Worm (Caenorhabditis elegans): ENCODE data around the gene kin-9.

DNA sequence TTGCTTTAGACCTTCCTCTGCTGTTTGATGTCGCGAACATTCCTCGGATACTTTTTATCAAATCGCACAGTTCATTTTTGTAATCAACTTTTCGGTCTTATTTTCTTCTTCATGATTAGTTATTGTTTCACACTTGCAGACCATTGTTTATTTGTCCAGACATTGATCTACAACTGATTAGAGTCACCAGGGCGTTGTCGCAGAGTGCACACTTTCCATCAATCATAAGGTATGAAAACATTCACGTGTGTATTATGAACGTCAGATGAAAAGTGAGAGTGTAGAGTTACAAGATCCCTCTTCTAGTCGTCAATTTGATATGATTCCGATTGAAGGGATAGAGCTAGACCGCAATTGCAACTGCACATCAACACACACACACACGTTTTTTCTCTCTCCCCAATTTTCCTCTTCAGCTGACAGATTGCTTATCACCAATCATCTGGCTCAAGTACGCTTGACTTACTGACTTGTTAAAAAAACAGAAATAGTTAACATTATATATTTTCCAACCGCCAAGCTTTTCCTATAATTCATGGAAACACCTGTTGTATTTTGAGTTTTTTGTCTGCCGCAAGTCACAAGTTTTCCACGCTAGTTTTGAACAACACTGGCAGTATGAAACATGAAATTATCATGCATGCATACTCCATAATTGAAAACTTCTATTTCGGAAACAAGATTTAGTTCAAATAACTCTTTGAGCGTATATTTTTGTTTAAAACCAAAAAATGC lies 7.7 kb downstream of the kin-9 start:
- TF ChIP-seq unc-39 (tag; optimal IDR thresholded peaks at IDR 0.05) (no peak), fos-1 (tag; optimal IDR thresholded peaks at IDR 0.05) (no peak)

Measured in whole organism, L2 larva.